Fruit fly (Drosophila melanogaster): ENCODE results near the gene Twdlalpha.

DNA sequence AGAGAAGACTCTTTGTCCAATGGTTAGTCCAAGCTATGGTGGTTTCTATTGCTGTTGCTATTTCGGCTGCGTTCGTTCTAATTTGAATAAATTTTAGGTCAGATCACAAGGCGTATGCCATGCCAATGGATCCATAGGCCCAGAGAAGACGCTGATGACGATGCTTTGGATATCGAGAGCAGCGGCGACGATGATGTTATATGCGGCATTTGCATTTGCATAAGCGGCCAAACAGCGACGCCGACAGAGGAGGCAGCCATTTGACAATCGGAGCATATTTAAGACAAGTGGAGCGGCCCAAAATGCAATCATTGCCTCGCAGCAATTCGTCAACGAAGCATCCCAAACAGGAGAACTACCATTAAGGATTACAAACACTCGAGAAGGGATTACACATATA lies 8.0 kb upstream of the Twdlalpha start, which contains the start of gene TwdlY:
- no peak for TF ChIP-seq CTCF (optimal IDR thresholded peaks at IDR 0.05)
- no peak for TF ChIP-seq CG8478 (optimal IDR thresholded peaks at IDR 0.05)

Measured in S2 (cell line).